Fruit fly (Drosophila melanogaster) S2 (cell line): ENCODE data around the gene CG7094.

Experiments used
- CG8478 ChIP-seq: fragments of >200 bp; optimal IDR thresholded peaks from 2 replicates; lab custom pipeline; 2018
- CTCF ChIP-seq, 2 experiments: fragments of >200 bp; optimal IDR thresholded peaks; 2 replicates each; lab custom pipeline; 2018

DNA sequence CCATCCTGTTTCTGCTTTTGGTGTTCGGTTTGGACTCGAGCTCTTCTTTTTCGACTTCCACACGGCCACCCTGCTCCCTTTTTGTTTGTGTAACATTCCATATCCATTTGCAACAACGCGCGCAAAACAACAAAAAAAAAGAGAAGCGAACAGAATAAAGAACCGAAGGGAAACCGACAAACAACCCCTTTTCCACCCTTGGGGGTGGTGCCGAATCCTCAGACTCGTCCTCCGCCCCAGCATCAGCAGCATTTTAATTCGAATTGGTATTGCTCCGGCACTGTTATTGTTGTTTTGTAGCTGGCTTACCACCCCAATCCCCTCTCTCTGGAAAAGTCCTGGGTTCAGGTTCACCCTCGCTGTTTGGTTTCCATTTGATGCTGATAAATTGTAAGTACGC, 29.4 kb upstream of the CG7094 start:
- TF ChIP-seq CTCF (optimal IDR thresholded peaks at IDR 0.05; lab: Kevin White, UChicago), result no peak
- TF ChIP-seq CG8478 (lab: Kevin White, UChicago), result no peak
